Worm (Caenorhabditis elegans) whole organism, late embryonic: Measurements from ENCODE around the gene R05A10.6.

ENCODE experiments used
- C08G9.2 ChIP-seq: sonication (generic microtip); optimal IDR thresholded peaks from 2 replicates; lab custom pipeline; 2016; ENCODE audit warnings: mild to moderate bottlenecking, missing genetic modification characterization, moderate library complexity, missing compliant biosample characterization
- ama-1 ChIP-seq: fragments of 150-350 bp; optimal IDR thresholded peaks from 2 replicates; lab custom pipeline; 2014
- ceh-18 ChIP-seq: sonication (generic microtip); optimal IDR thresholded peaks from 2 replicates; lab custom pipeline; 2016; ENCODE audit warnings: missing genetic modification characterization, missing compliant biosample characterization
- ceh-22 ChIP-seq: sonication (generic microtip); optimal IDR thresholded peaks from 2 replicates; lab custom pipeline; 2017; ENCODE audit warnings: missing biosample characterization, missing genetic modification characterization
- ceh-24 ChIP-seq: sonication (generic microtip); optimal IDR thresholded peaks from 2 replicates; lab custom pipeline; 2016; ENCODE audit warnings: mild to moderate bottlenecking, missing genetic modification characterization, missing compliant biosample characterization
- ceh-31 ChIP-seq: sonication (generic microtip); optimal IDR thresholded peaks from 2 replicates; lab custom pipeline; 2016; ENCODE audit warnings: missing genetic modification characterization, missing compliant biosample characterization
- ceh-34 ChIP-seq: sonication (generic microtip); optimal IDR thresholded peaks from 2 replicates; lab custom pipeline; 2016; ENCODE audit warnings: mild to moderate bottlenecking, missing genetic modification characterization, missing compliant biosample characterization
- ceh-9 ChIP-seq: sonication (generic microtip); optimal IDR thresholded peaks from 2 replicates; lab custom pipeline; 2016; ENCODE audit warnings: mild to moderate bottlenecking, missing genetic modification characterization, inconsistent platforms, missing compliant biosample characterization
- che-1 ChIP-seq: sonication (generic microtip); optimal IDR thresholded peaks from 2 replicates; lab custom pipeline; 2016; ENCODE audit warnings: mild to moderate bottlenecking, missing genetic modification characterization, missing compliant biosample characterization
- elt-2 ChIP-seq: sonication (generic microtip); optimal IDR thresholded peaks from 2 replicates; lab custom pipeline; 2016; ENCODE audit warnings: missing genetic modification reagents, missing genetic modification characterization, missing compliant biosample characterization
- ets-4 ChIP-seq: sonication (generic microtip); optimal IDR thresholded peaks from 2 replicates; lab custom pipeline; 2016; ENCODE audit warnings: missing genetic modification characterization, missing compliant biosample characterization
- fkh-10 ChIP-seq: fragments of 150-350 bp; optimal IDR thresholded peaks from 2 replicates; lab custom pipeline; 2014; ENCODE audit warnings: missing biosample characterization, missing genetic modification reagents, missing genetic modification characterization
- hlh-30 ChIP-seq: sonication (generic microtip); optimal IDR thresholded peaks from 2 replicates; lab custom pipeline; 2017; ENCODE audit warnings: antibody characterized with exemption, missing genetic modification characterization, missing compliant biosample characterization; ENCODE audit not compliant: insufficient read depth
- madf-2 ChIP-seq: sonication (generic microtip); optimal IDR thresholded peaks from 2 replicates; lab custom pipeline; 2017; ENCODE audit warnings: missing genetic modification characterization, missing compliant biosample characterization
- nfya-1 ChIP-seq: sonication (generic microtip); optimal IDR thresholded peaks from 2 replicates; lab custom pipeline; 2017; ENCODE audit warnings: missing genetic modification characterization, mild to moderate bottlenecking, missing compliant biosample characterization, antibody characterized with exemption, moderate library complexity
- nhr-232 ChIP-seq: sonication (generic microtip); optimal IDR thresholded peaks from 2 replicates; lab custom pipeline; 2016; ENCODE audit warnings: missing genetic modification characterization, missing compliant biosample characterization
- npax-4 ChIP-seq: sonication (generic microtip); optimal IDR thresholded peaks from 2 replicates; lab custom pipeline; 2016; ENCODE audit warnings: missing genetic modification characterization, missing compliant biosample characterization
- odd-2 ChIP-seq: sonication (generic microtip); optimal IDR thresholded peaks from 2 replicates; lab custom pipeline; 2017; ENCODE audit warnings: antibody characterized with exemption, mild to moderate bottlenecking, missing genetic modification characterization, missing compliant biosample characterization
- pax-1 ChIP-seq: fragments of 150-350 bp; optimal IDR thresholded peaks from 2 replicates; lab custom pipeline; 2014; ENCODE audit warnings: missing biosample characterization, missing genetic modification characterization
- pha-4 ChIP-seq: fragments of 150-350 bp; optimal IDR thresholded peaks from 2 replicates; lab custom pipeline; 2018; ENCODE audit warnings: missing biosample characterization, missing genetic modification reagents, missing genetic modification characterization
- pqm-1 ChIP-seq: sonication (generic microtip); optimal IDR thresholded peaks from 2 replicates; lab custom pipeline; 2016; ENCODE audit warnings: missing genetic modification characterization, missing compliant biosample characterization
- ref-2 ChIP-seq: sonication (generic microtip); optimal IDR thresholded peaks from 2 replicates; lab custom pipeline; 2016; ENCODE audit warnings: missing genetic modification characterization, missing compliant biosample characterization
- rnt-1 ChIP-seq: sonication (generic microtip); optimal IDR thresholded peaks from 2 replicates; lab custom pipeline; 2016; ENCODE audit warnings: missing genetic modification characterization, missing compliant biosample characterization
- sdc-2 ChIP-seq: sonication (generic microtip); optimal IDR thresholded peaks from 2 replicates; lab custom pipeline; 2016; ENCODE audit warnings: missing genotype, missing genetic modification characterization, missing compliant biosample characterization
- syd-9 ChIP-seq: sonication (generic microtip); optimal IDR thresholded peaks from 2 replicates; lab custom pipeline; 2016; ENCODE audit warnings: mild to moderate bottlenecking, missing genetic modification characterization, moderate library complexity, missing compliant biosample characterization
- tbx-2 ChIP-seq: sonication (generic microtip); optimal IDR thresholded peaks from 2 replicates; lab custom pipeline; 2016; ENCODE audit warnings: missing genetic modification characterization, missing compliant biosample characterization
- ttx-3 ChIP-seq: sonication (generic microtip); optimal IDR thresholded peaks from 2 replicates; lab custom pipeline; 2016; ENCODE audit warnings: missing genetic modification reagents, missing genetic modification characterization, missing compliant biosample characterization
- unc-3 ChIP-seq, 2 experiments: fragments of 200-800 bp in 1 of 2; sonication (Bioruptor generic) in 1 of 2; sonication (generic microtip) in 1 of 2; conservative IDR thresholded peaks in 1 of 2; optimal IDR thresholded peaks in 1 of 2; 2 replicates each; pipeline versions ENCODE4 v1.3.6 to Lab custom; 2016 to 2022; ENCODE audit warnings: missing compliant biosample characterization in 2 of 2, missing genetic modification characterization in 2 of 2, missing genetic modification reagents in 1 of 2
- unc-42 ChIP-seq: sonication (generic microtip); optimal IDR thresholded peaks from 2 replicates; lab custom pipeline; 2016; ENCODE audit warnings: missing genotype, missing genetic modification characterization, missing compliant biosample characterization
- unc-55 ChIP-seq: sonication (generic microtip); optimal IDR thresholded peaks from 2 replicates; lab custom pipeline; 2017; ENCODE audit warnings: missing biosample characterization, missing genetic modification reagents, missing genetic modification characterization
- unc-86 ChIP-seq: sonication (generic microtip); optimal IDR thresholded peaks from 2 replicates; lab custom pipeline; 2016; ENCODE audit warnings: missing genetic modification characterization, missing compliant biosample characterization
- ztf-16 ChIP-seq: sonication (generic microtip); optimal IDR thresholded peaks from 2 replicates; lab custom pipeline; 2017; ENCODE audit warnings: missing genetic modification characterization, missing compliant biosample characterization

R05A10.6 gene

ce11 chrIV:14165476-14165875 lies at the start of gene R05A10.6:
R05A10.6 (plus strand) TSS chrIV:14165776.
- TF ChIP-seq hlh-30: no peak
- TF ChIP-seq che-1 (tag; lab: Kevin White, UChicago): no peak
- TF ChIP-seq, all 69 proteins: peak for 0

- TF ChIP-seq sdc-2 (tag; lab: Kevin White, UChicago) (no peak), nfya-1 (tag; lab: Kevin White, UChicago) (peak; percentile 98)
- TF ChIP-seq, all 69 proteins: peak for 1
These were observed 46.2 kb upstream of the R05A10.6 start for ce11 chrIV:14119327-14119726.

ce11 chrIV:14123956-14124355 lies 41.6 kb upstream of the R05A10.6 start, which contains the start of gene nkcc-1:
nkcc-1 (minus strand) TSS chrIV:14124056.
- no peak for TF ChIP-seq unc-86
- no peak for TF ChIP-seq madf-2 (tag; lab: Kevin White, UChicago)
- TF ChIP-seq ttx-3 (tag; lab: Kevin White, UChicago): no peak
- TF ChIP-seq nfya-1 (tag; lab: Kevin White, UChicago): no peak
- TF ChIP-seq ceh-34 (tag; lab: Kevin White, UChicago): no peak
- TF ChIP-seq pha-4 (tag; lab: Kevin White, UChicago): no peak
- no peak for TF ChIP-seq unc-42 (tag; lab: Kevin White, UChicago)
- TF ChIP-seq ets-4 (tag; lab: Kevin White, UChicago): no peak
- TF ChIP-seq ztf-16 (tag; lab: Kevin White, UChicago): no peak
- TF ChIP-seq fkh-10 (GFP tag; lab: Kevin White, UChicago): no peak
- TF ChIP-seq ama-1 (lab: Kevin White, UChicago): no peak
- no peak for TF ChIP-seq hlh-30
- no peak for TF ChIP-seq ref-2 (tag; lab: Kevin White, UChicago)
- TF ChIP-seq, all 69 proteins: peak for 0

- TF ChIP-seq unc-55 (GFP tag; lab: Kevin White, UChicago) (peak; percentile 36), ceh-31 (peak; percentile 23), ceh-9 (no peak), elt-2 (peak; percentile 97), odd-2 (no peak), unc-42 (tag; lab: Kevin White, UChicago) (peak; percentile 34), nhr-232 (tag; lab: Kevin White, UChicago) (no peak), syd-9 (tag; lab: Kevin White, UChicago) (peak; percentile 4), nfya-1 (tag; lab: Kevin White, UChicago) (peak; percentile 63), ceh-18 (tag; lab: Kevin White, UChicago) (peak; percentile 11), unc-3 (GFP tag; conservative IDR thresholded peaks at IDR 0.05; lab: Robert Waterston, UW) (no peak), unc-3 (tag; optimal IDR thresholded peaks at IDR 0.05; lab: Kevin White, UChicago) (no peak), rnt-1 (tag; lab: Kevin White, UChicago) (peak; percentile 31), npax-4 (tag; lab: Kevin White, UChicago) (no peak), che-1 (tag; lab: Kevin White, UChicago) (peak; percentile 20), ceh-24 (no peak), tbx-2 (tag; lab: Kevin White, UChicago) (peak; percentile 39)
- TF ChIP-seq, all 69 proteins: peak for 10
These were observed 37.6 kb upstream of the R05A10.6 start, which contains the start of gene H12I19.115 for ce11 chrIV:14127805-14128610. H12I19.115 (minus strand) TSS chrIV:14127855.

- TF ChIP-seq ceh-31 (no peak), ceh-9 (no peak), fkh-10 (GFP tag; lab: Kevin White, UChicago) (no peak), elt-2 (no peak), unc-86 (no peak), C08G9.2 (no peak), ceh-22 (no peak), pax-1 (tag; lab: Kevin White, UChicago) (no peak), pqm-1 (no peak), tbx-2 (tag; lab: Kevin White, UChicago) (no peak)
These were observed 36.5 kb upstream of the R05A10.6 start, which contains the start of gene srz-42 for ce11 chrIV:14129091-14129490. srz-42 (plus strand) TSS chrIV:14129391.
